Worm (Caenorhabditis elegans): ENCODE results near the gene Y53G8AL.1.

DNA sequence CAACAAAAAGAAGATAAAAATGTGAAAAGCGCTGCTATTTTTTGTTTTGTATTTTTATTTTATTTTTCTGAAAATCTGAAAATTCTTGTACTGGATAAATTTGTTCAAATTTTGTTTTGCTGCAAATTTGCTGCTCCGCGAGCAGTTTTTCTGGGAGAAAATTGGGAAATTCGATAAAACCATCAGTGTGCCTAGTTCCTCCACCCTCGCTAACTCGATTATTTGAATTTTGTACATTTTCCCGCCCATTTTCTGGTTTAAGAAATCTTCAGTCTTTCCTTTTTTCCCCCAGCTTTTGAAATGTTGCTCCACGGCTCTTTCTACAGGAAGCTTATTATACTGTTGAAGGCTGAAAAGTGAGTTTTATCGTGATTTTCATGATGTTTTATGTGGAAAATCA, 41.7 kb upstream of the Y53G8AL.1 start, which contains the start of gene R148.8:
- TF ChIP-seq lsy-2 (tag; optimal IDR thresholded peaks at IDR 0.05) (no peak), ztf-11 (tag; optimal IDR thresholded peaks at IDR 0.05) (no peak), ama-1 (optimal IDR thresholded peaks at IDR 0.05) (no peak), nhr-11 (tag; optimal IDR thresholded peaks at IDR 0.05) (no peak), nhr-77 (tag; optimal IDR thresholded peaks at IDR 0.05) (no peak), lin-11 (tag; optimal IDR thresholded peaks at IDR 0.05) (no peak), blmp-1 (tag; optimal IDR thresholded peaks at IDR 0.05; ENCODE audit: insufficient read depth) (no peak), C34F6.9 (tag; optimal IDR thresholded peaks at IDR 0.05) (no peak), ztf-4 (tag; optimal IDR thresholded peaks at IDR 0.05) (no peak)

Measured in whole organism, L2 larva.